Worm (Caenorhabditis elegans): ENCODE results near the gene ark-1.
A peak's percentile ranks its signal among the peaks of the same experiment; 100 is the strongest.

ark-1 gene

ce11 chrIV:12633825-12634224 is 3.0 kb upstream of the ark-1 start:
- TF ChIP-seq sea-2 (GFP tag; optimal IDR thresholded peaks at IDR 0.05) (no peak), fos-1 (tag; optimal IDR thresholded peaks at IDR 0.05) (no peak), nhr-23 (tag; optimal IDR thresholded peaks at IDR 0.05) (peak; percentile 29), egl-27 (tag; optimal IDR thresholded peaks at IDR 0.05) (no peak), nfya-1 (tag; optimal IDR thresholded peaks at IDR 0.05; ENCODE audit: insufficient read depth) (peak; percentile 21), ama-1 (optimal IDR thresholded peaks at IDR 0.05) (no peak), elt-1 (tag; optimal IDR thresholded peaks at IDR 0.05) (no peak), ceh-82 (tag; optimal IDR thresholded peaks at IDR 0.05) (no peak), nhr-25 (tag; optimal IDR thresholded peaks at IDR 0.05) (peak; percentile 38), pha-4 (tag; optimal IDR thresholded peaks at IDR 0.05) (peak; percentile 23), fkh-2 (tag; optimal IDR thresholded peaks at IDR 0.05) (no peak), daf-12 (tag; optimal IDR thresholded peaks at IDR 0.05) (no peak), skn-1 (tag; optimal IDR thresholded peaks at IDR 0.05) (no peak), nhr-237 (tag; optimal IDR thresholded peaks at IDR 0.05) (no peak), mml-1 (tag; optimal IDR thresholded peaks at IDR 0.05) (no peak), lsy-12 (tag; optimal IDR thresholded peaks at IDR 0.05) (no peak), snpc-4 (tag; optimal IDR thresholded peaks at IDR 0.05) (no peak)

ce11 chrIV:12632430-12632829 is 1.6 kb upstream of the ark-1 start:
- TF ChIP-seq hmg-11 (tag; optimal IDR thresholded peaks at IDR 0.05): peak; percentile 30
- TF ChIP-seq nhr-25 (tag; optimal IDR thresholded peaks at IDR 0.05): no peak

ce11 chrIV:12621483-12622078 is 9.2 kb downstream of the ark-1 start:
- TF ChIP-seq nfya-1 (tag; optimal IDR thresholded peaks at IDR 0.05; ENCODE audit: insufficient read depth) (peak; percentile 34), lin-39 (tag; optimal IDR thresholded peaks at IDR 0.05) (peak; percentile 23), pha-4 (tag; optimal IDR thresholded peaks at IDR 0.05) (peak; percentile 16), lin-15B (tag; optimal IDR thresholded peaks at IDR 0.05) (peak; percentile 44)

ce11 chrIV:12620921-12621320 is 9.9 kb downstream of the ark-1 start:
- TF ChIP-seq lin-15B (tag; optimal IDR thresholded peaks at IDR 0.05) (no peak), ceh-16 (tag; optimal IDR thresholded peaks at IDR 0.05) (no peak), ama-1 (optimal IDR thresholded peaks at IDR 0.05) (no peak), jun-1 (tag; optimal IDR thresholded peaks at IDR 0.05) (no peak), fkh-2 (tag; optimal IDR thresholded peaks at IDR 0.05) (no peak), eor-1 (tag; optimal IDR thresholded peaks at IDR 0.05) (no peak), nhr-25 (tag; optimal IDR thresholded peaks at IDR 0.05) (no peak), zag-1 (tag; optimal IDR thresholded peaks at IDR 0.05) (no peak), elt-1 (tag; optimal IDR thresholded peaks at IDR 0.05) (no peak), R02D3.7 (tag; optimal IDR thresholded peaks at IDR 0.05) (no peak), elt-2 (tag; optimal IDR thresholded peaks at IDR 0.05) (no peak), nhr-76 (tag; optimal IDR thresholded peaks at IDR 0.05) (no peak), nhr-12 (tag; optimal IDR thresholded peaks at IDR 0.05) (no peak), ztf-4 (tag; optimal IDR thresholded peaks at IDR 0.05) (no peak), tbx-2 (tag; optimal IDR thresholded peaks at IDR 0.05) (no peak), nhr-23 (tag; optimal IDR thresholded peaks at IDR 0.05) (no peak), egl-27 (tag; optimal IDR thresholded peaks at IDR 0.05) (no peak), egl-5 (tag; optimal IDR thresholded peaks at IDR 0.05) (no peak), fkh-10 (GFP tag; optimal IDR thresholded peaks at IDR 0.05) (no peak), fos-1 (tag; optimal IDR thresholded peaks at IDR 0.05) (no peak)

- TF ChIP-seq pha-4 (tag; optimal IDR thresholded peaks at IDR 0.05) (peak; percentile 61), nfya-1 (tag; optimal IDR thresholded peaks at IDR 0.05; ENCODE audit: insufficient read depth) (peak; percentile 0), lin-15B (tag; optimal IDR thresholded peaks at IDR 0.05) (no peak), elt-2 (tag; optimal IDR thresholded peaks at IDR 0.05) (peak; percentile 11)
These were observed 11.9 kb downstream of the ark-1 start for ce11 chrIV:12618877-12619276.

ce11 chrIV:12617934-12618333 is 12.9 kb downstream of the ark-1 start:
- TF ChIP-seq eor-1 (tag; optimal IDR thresholded peaks at IDR 0.05): no peak
- no peak for TF ChIP-seq mdl-1 (tag; optimal IDR thresholded peaks at IDR 0.05)
- no peak for TF ChIP-seq R02D3.7 (tag; optimal IDR thresholded peaks at IDR 0.05)
- TF ChIP-seq pqm-1 (tag; optimal IDR thresholded peaks at IDR 0.05): no peak
- TF ChIP-seq ZK546.5 (tag; optimal IDR thresholded peaks at IDR 0.05): no peak
- no peak for TF ChIP-seq nhr-12 (tag; optimal IDR thresholded peaks at IDR 0.05)
- TF ChIP-seq lsy-12 (tag; optimal IDR thresholded peaks at IDR 0.05): no peak
- TF ChIP-seq fkh-10 (GFP tag; optimal IDR thresholded peaks at IDR 0.05): no peak
